Fruit fly (Drosophila melanogaster): Measurements from ENCODE around the gene Thor.
A peak's percentile ranks its signal among the peaks of the same experiment; 100 is the strongest.

Thor gene

DNA sequence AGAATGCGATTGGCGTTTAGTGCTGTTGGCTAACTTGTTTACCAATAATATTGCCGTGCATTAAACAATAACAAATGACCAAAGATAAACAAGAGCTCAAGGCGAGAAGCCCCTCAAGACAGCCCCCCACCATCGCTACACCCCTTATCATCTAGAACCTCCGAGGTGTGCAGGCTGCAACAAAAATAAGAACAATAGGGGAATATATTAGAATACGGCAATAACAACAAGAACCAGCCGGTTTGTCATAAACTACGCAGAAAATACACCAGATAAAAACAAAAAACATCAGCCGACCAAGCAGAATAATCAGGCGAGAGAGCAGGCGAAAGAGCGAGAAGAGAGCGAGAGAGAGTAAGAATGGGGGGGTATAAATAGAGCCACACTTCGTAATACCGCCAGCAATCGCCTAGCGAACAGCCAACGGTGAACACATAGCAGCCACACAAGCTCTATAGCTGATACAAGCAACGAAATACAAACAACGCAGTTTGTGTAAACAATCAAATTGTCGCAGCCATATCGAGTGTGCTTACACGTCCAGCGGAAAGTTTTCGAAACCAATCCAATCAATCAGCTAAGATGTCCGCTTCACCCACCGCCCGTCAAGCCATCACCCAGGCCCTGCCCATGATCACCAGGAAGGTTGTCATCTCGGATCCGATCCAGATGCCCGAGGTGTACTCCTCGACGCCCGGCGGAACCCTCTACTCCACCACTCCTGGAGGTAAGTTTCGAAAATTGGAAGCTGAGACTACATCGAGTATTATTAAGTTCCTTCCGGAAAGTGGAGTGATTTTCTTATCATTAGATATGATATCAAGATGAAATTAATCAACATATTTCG is at the start of gene Thor (continued):
- TF ChIP-seq CG9215 (GFP tag; IDR thresholded peaks at IDR 0.05) (no peak), CG4854 (GFP tag; optimal IDR thresholded peaks at IDR 0.05) (peak; percentile 60), Hey (tag; optimal IDR thresholded peaks at IDR 0.05) (peak; percentile 75), CG6254 (GFP tag; optimal IDR thresholded peaks at IDR 0.05) (peak; percentile 66), CG10654 (GFP tag; optimal IDR thresholded peaks at IDR 0.05) (peak; percentile 32), ase (GFP tag; IDR thresholded peaks at IDR 0.05) (peak; percentile 67; the same call in 2 of the 3 replicates), bowl (GFP tag; IDR thresholded peaks at IDR 0.05) (peak; percentile 74), CG8290 (GFP tag; optimal IDR thresholded peaks at IDR 0.05) (no peak), CG8290 (tag; optimal IDR thresholded peaks at IDR 0.05) (peak; percentile 65 to 94), Asciz (GFP tag; optimal IDR thresholded peaks at IDR 0.05) (peak; percentile 66), CG1647 (GFP tag; optimal IDR thresholded peaks at IDR 0.05) (peak; percentile 69), CG1024 (GFP tag; IDR thresholded peaks at IDR 0.05) (peak; percentile 76), tap (tag; optimal IDR thresholded peaks at IDR 0.05) (peak; percentile 50), CG7987 (GFP tag; optimal IDR thresholded peaks at IDR 0.05) (peak; percentile 80), trh (GFP tag; optimal IDR thresholded peaks at IDR 0.05) (peak; percentile 17), kah (GFP tag; optimal IDR thresholded peaks at IDR 0.05) (peak; percentile 26), CG6175 (GFP tag; IDR thresholded peaks at IDR 0.05) (peak; percentile 75), Dll (GFP tag; IDR thresholded peaks at IDR 0.05; ENCODE audit: partially characterized antibody) (no peak), gcm2 (GFP tag; optimal IDR thresholded peaks at IDR 0.05) (peak; percentile 71), Six4 (GFP tag; optimal IDR thresholded peaks at IDR 0.05) (peak; percentile 3), Kr (GFP tag; optimal IDR thresholded peaks at IDR 0.05) (peak; percentile 90), Dfd (GFP tag; optimal IDR thresholded peaks at IDR 0.05) (no peak), CG7786 (GFP tag; optimal IDR thresholded peaks at IDR 0.05) (peak; percentile 49), ind (GFP tag; optimal IDR thresholded peaks at IDR 0.05) (no peak), HLH54F (GFP tag; optimal IDR thresholded peaks at IDR 0.05) (peak; percentile 54), CG7556 (GFP tag; optimal IDR thresholded peaks at IDR 0.05) (peak; percentile 59), tin (GFP tag; optimal IDR thresholded peaks at IDR 0.05) (peak; percentile 51), Dip3 (GFP tag; optimal IDR thresholded peaks at IDR 0.05) (peak; percentile 5), CG3407 (GFP tag; optimal IDR thresholded peaks at IDR 0.05) (peak; percentile 68), ac (GFP tag; optimal IDR thresholded peaks at IDR 0.05) (peak; percentile 56), gsb (GFP tag; IDR thresholded peaks at IDR 0.05) (peak; percentile 68), insv (GFP tag; optimal IDR thresholded peaks at IDR 0.05) (peak in 1 of 2 experiments; percentile 25), CG15073 (GFP tag; optimal IDR thresholded peaks at IDR 0.05) (no peak), dmrt11E (tag; optimal IDR thresholded peaks at IDR 0.05) (peak; percentile 9), usp (GFP tag; optimal IDR thresholded peaks at IDR 0.05) (no peak), oc (tag; optimal IDR thresholded peaks at IDR 0.05) (peak; percentile 65), CG11560 (tag; IDR thresholded peaks at IDR 0.05) (no peak), CG9876 (GFP tag; optimal IDR thresholded peaks at IDR 0.05) (peak; percentile 72), ATbp (GFP tag; optimal IDR thresholded peaks at IDR 0.05) (peak; percentile 74), CG3065 (GFP tag; optimal IDR thresholded peaks at IDR 0.05) (no peak), Ada2b (GFP tag; IDR thresholded peaks at IDR 0.05) (peak; percentile 44), hbn (GFP tag; IDR thresholded peaks at IDR 0.05; ENCODE audit: partially characterized antibody) (peak; percentile 47; the same call in 1 of the 2 replicates), CG7928 (GFP tag; optimal IDR thresholded peaks at IDR 0.05) (no peak), lola (GFP tag; optimal IDR thresholded peaks at IDR 0.05) (no peak), Fer3 (tag; optimal IDR thresholded peaks at IDR 0.05) (peak; percentile 74), CG6272 (GFP tag; IDR thresholded peaks at IDR 0.05) (no peak; the same call in 1 of the 2 replicates), crol (GFP tag; IDR thresholded peaks at IDR 0.05) (peak; percentile 57), Rx (GFP tag; IDR thresholded peaks at IDR 0.05) (0 out of 2 replicates have a peak, but pooled peaks have one; percentile 30), slbo (GFP tag; IDR thresholded peaks at IDR 0.05) (peak; percentile 73), zfh1 (GFP tag; IDR thresholded peaks at IDR 0.05) (peak; percentile 80)
